Worm (Caenorhabditis elegans) whole organism, early embryonic: ENCODE results near the gene twk-2.

Source experiments
- F13C5.2 ChIP-seq: sonication (generic microtip); optimal IDR thresholded peaks from 2 replicates; lab custom pipeline; 2017; ENCODE audit warnings: mild to moderate bottlenecking, missing genetic modification characterization, inconsistent platforms, missing compliant biosample characterization
- ama-1 ChIP-seq: fragments of 150-350 bp; optimal IDR thresholded peaks from 2 replicates; lab custom pipeline; 2014
- hmbx-1 ChIP-seq: sonication (generic microtip); optimal IDR thresholded peaks from 2 replicates; lab custom pipeline; 2016; ENCODE audit warnings: mild to moderate bottlenecking, missing genetic modification characterization, missing compliant biosample characterization

ce11 chrII:4482021-4482420 is 29.1 kb upstream of the twk-2 start, which contains the start of gene T05C1.2:
- no peak for TF ChIP-seq ama-1 (lab: Kevin White, UChicago)
- no peak for TF ChIP-seq F13C5.2 (tag; lab: Kevin White, UChicago)
- no peak for TF ChIP-seq hmbx-1 (tag; lab: Kevin White, UChicago)
